Fruit fly (Drosophila melanogaster): Measurements from ENCODE around the gene mub.

mub gene

DNA sequence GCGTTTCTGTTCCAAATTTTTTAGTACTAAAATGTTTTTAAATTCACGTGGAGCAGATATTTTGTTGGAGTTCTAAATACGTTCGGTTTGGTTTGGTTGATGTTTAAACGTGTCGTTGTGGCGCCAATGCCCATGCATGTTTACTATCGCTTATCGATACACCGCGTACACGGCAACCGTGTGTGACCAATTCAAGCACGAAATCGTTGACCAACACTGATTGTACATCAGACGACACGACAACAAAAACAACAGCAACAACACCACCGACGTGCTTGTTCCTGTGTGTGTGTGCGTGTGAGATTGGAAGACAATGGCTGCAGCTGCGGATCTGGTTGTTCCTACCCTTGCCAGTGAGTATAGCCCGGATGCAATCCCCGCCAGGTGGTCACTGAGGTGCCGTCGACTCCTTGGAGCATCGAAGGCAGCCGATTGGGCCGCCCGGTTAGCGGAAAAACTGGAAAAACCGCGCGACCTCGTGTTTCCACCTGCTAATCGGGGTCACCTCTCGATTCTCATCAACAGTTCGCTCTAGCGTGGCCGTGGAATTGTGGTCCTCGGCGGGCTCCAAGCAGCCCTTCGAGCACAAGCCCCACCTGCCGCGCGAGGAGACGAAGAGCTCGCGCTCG lies 19.7 kb upstream of the mub start, which contains the start of gene eIF2A (continued):
- peak; percentile 38 for TF ChIP-seq CoRest (tag; optimal IDR thresholded peaks at IDR 0.05)
- TF ChIP-seq CG3726 (GFP tag; IDR thresholded peaks at IDR 0.05), result no peak
- peak; percentile 92 for TF ChIP-seq p53 (GFP tag; optimal IDR thresholded peaks at IDR 0.05)
- no peak for TF ChIP-seq dimm (GFP tag; IDR thresholded peaks at IDR 0.05)
- TF ChIP-seq ci (GFP tag; IDR thresholded peaks at IDR 0.05), result peak; percentile 84
- TF ChIP-seq gsb-n (tag; optimal IDR thresholded peaks at IDR 0.05), result peak; percentile 99
- TF ChIP-seq ash1 (GFP tag; optimal IDR thresholded peaks at IDR 0.05), result no peak
- TF ChIP-seq Taf1 (GFP tag; IDR thresholded peaks at IDR 0.05), result peak; percentile 37; the same call in 1 of the 2 replicates
- peak; percentile 27 for TF ChIP-seq CG13775 (GFP tag; optimal IDR thresholded peaks at IDR 0.05)
- no peak for TF ChIP-seq crc (GFP tag; optimal IDR thresholded peaks at IDR 0.05)
- TF ChIP-seq CG14441 (GFP tag; IDR thresholded peaks at IDR 0.05), result peak; percentile 24; the same call in 1 of the 2 replicates
- no peak; the same call in 3 of the 4 replicates for TF ChIP-seq Gug (GFP tag; IDR thresholded peaks at IDR 0.05)
- no peak for TF ChIP-seq Vsx1 (GFP tag; optimal IDR thresholded peaks at IDR 0.05)
- peak; percentile 88 for TF ChIP-seq MBD-R2 (GFP tag; IDR thresholded peaks at IDR 0.05)
- TF ChIP-seq CG9876 (GFP tag; optimal IDR thresholded peaks at IDR 0.05), result peak; percentile 22
- no peak for TF ChIP-seq CG10147 (GFP tag; optimal IDR thresholded peaks at IDR 0.05)
- peak; percentile 90 for TF ChIP-seq B-H2 (GFP tag; optimal IDR thresholded peaks at IDR 0.05)
- TF ChIP-seq B-H1 (GFP tag; IDR thresholded peaks at IDR 0.05), result no peak
- TF ChIP-seq TFAM (GFP tag; optimal IDR thresholded peaks at IDR 0.05), result no peak
- TF ChIP-seq fd3F (GFP tag; optimal IDR thresholded peaks at IDR 0.05), result peak; percentile 0
- peak; percentile 36 for TF ChIP-seq CG4282 (GFP tag; optimal IDR thresholded peaks at IDR 0.05)
- TF ChIP-seq Hey (tag; optimal IDR thresholded peaks at IDR 0.05), result no peak
- peak; percentile 35 for TF ChIP-seq Atf-2 (GFP tag; optimal IDR thresholded peaks at IDR 0.05)
- peak; percentile 75 for TF ChIP-seq vfl (GFP tag; optimal IDR thresholded peaks at IDR 0.05)
- peak; percentile 29; the same call in 1 of the 2 replicates for TF ChIP-seq CG42726 (GFP tag; IDR thresholded peaks at IDR 0.05; ENCODE audit: partially characterized antibody)
- TF ChIP-seq ttk (GFP tag; IDR thresholded peaks at IDR 0.05), result no peak
- no peak for TF ChIP-seq Rx (GFP tag; IDR thresholded peaks at IDR 0.05)
- TF ChIP-seq ems (GFP tag; optimal IDR thresholded peaks at IDR 0.05), result peak; percentile 62
- no peak for TF ChIP-seq pita (GFP tag; optimal IDR thresholded peaks at IDR 0.05)
- TF ChIP-seq H15 (GFP tag; IDR thresholded peaks at IDR 0.05), result 0 out of 3 replicates have a peak, but pooled peaks have one; percentile 24
- no peak for TF ChIP-seq tap (tag; optimal IDR thresholded peaks at IDR 0.05)
- TF ChIP-seq knrl (GFP tag; IDR thresholded peaks at IDR 0.05; ENCODE audit: partially characterized antibody), result peak; percentile 72
- TF ChIP-seq cad (GFP tag; optimal IDR thresholded peaks at IDR 0.05), result no peak
- TF ChIP-seq CkIIα-i1 (GFP tag; IDR thresholded peaks at IDR 0.05), result no peak
- TF ChIP-seq Six4 (GFP tag; optimal IDR thresholded peaks at IDR 0.05), result peak; percentile 21
- no peak for TF ChIP-seq ham (GFP tag; IDR thresholded peaks at IDR 0.05)
- TF ChIP-seq insv (GFP tag; optimal IDR thresholded peaks at IDR 0.05), result peak in 1 of 2 experiments; percentile 60
- peak; percentile 16 for TF ChIP-seq CG5245 (GFP tag; optimal IDR thresholded peaks at IDR 0.05)
- TF ChIP-seq tgo (GFP tag; IDR thresholded peaks at IDR 0.05), result no peak
- TF ChIP-seq lilli (GFP tag; optimal IDR thresholded peaks at IDR 0.05), result peak; percentile 60
- peak; percentile 86 for TF ChIP-seq Rfx (GFP tag; IDR thresholded peaks at IDR 0.05)
- peak; percentile 7 for TF ChIP-seq CG9727 (GFP tag; optimal IDR thresholded peaks at IDR 0.05)
- TF ChIP-seq grn (GFP tag; optimal IDR thresholded peaks at IDR 0.05), result no peak
- peak; percentile 55 for TF ChIP-seq twi (tag; optimal IDR thresholded peaks at IDR 0.05)
- TF ChIP-seq ato (GFP tag; IDR thresholded peaks at IDR 0.05; ENCODE audit: partially characterized antibody), result peak; percentile 77
- no peak for TF ChIP-seq CG15011 (GFP tag; optimal IDR thresholded peaks at IDR 0.05)
- no peak for TF ChIP-seq Jarid2 (GFP tag; optimal IDR thresholded peaks at IDR 0.05)
- TF ChIP-seq pho (GFP tag; optimal IDR thresholded peaks at IDR 0.05), result peak; percentile 65
- peak; percentile 78 for TF ChIP-seq Sry-δ (GFP tag; optimal IDR thresholded peaks at IDR 0.05)
- TF ChIP-seq CG12219 (GFP tag; optimal IDR thresholded peaks at IDR 0.05), result no peak
- TF ChIP-seq CG31388 (GFP tag; optimal IDR thresholded peaks at IDR 0.05), result no peak

Measured in whole organism, embryonic.